Fruit fly (Drosophila melanogaster) whole organism, embryonic: ENCODE results near the gene mgr.

ENCODE experiments used
- Awh ChIP-seq: fragments of 200-800 bp; sonication (Bioruptor generic); IDR thresholded peaks from 2 replicates; pipeline ENCODE4, ENCODE4 v1.3.6; 2022; ENCODE audit warnings: missing biosample characterization, missing genetic modification characterization
- BtbVII ChIP-seq: fragments of 200-800 bp; sonication (Bioruptor generic); optimal IDR thresholded peaks from 3 replicates; lab custom pipeline; 2017; ENCODE audit warnings: missing biosample characterization, mild to moderate bottlenecking, missing genetic modification characterization
- CG11085 ChIP-seq: fragments of 200-800 bp; sonication (Bioruptor generic); IDR thresholded peaks from 2 replicates; pipeline ENCODE4 v1.3.6; 2022; ENCODE audit warnings: missing biosample characterization, missing genetic modification characterization
- CG11456 ChIP-seq: fragments of 200-800 bp; sonication (Bioruptor generic); IDR thresholded peaks from 3 replicates; pipeline ENCODE4 v1.3.6; 2022; ENCODE audit warnings: missing biosample characterization, missing genetic modification characterization
- CG11723 ChIP-seq: fragments of 200-800 bp; sonication (Bioruptor generic); optimal IDR thresholded peaks from 2 replicates; lab custom pipeline; 2017; ENCODE audit warnings: missing biosample characterization, mild to moderate bottlenecking, missing genetic modification characterization
- CG13123 ChIP-seq: fragments of 200-800 bp; sonication (Bioruptor generic); optimal IDR thresholded peaks from 2 replicates; lab custom pipeline; 2016; ENCODE audit warnings: missing biosample characterization, missing genetic modification characterization
- CG13287 ChIP-seq: fragments of 200-800 bp; sonication (Bioruptor generic); IDR thresholded peaks from 2 replicates; pipeline ENCODE4 v1.3.6; 2022; ENCODE audit warnings: missing biosample characterization, missing genetic modification characterization; ENCODE audit not compliant: partially characterized antibody
- CG13775 ChIP-seq: fragments of 200-800 bp; sonication (Bioruptor generic); optimal IDR thresholded peaks from 3 replicates; lab custom pipeline; 2017; ENCODE audit warnings: missing biosample characterization, mild to moderate bottlenecking, missing genetic modification characterization
- CG1529 ChIP-seq: fragments of 200-800 bp; sonication (Bioruptor generic); optimal IDR thresholded peaks from 3 replicates; lab custom pipeline; 2018; ENCODE audit warnings: missing biosample characterization, missing genetic modification characterization
- CG15479 ChIP-seq: fragments of 200-800 bp; sonication (Bioruptor generic); optimal IDR thresholded peaks from 3 replicates; lab custom pipeline; 2019; ENCODE audit warnings: missing biosample characterization, mild to moderate bottlenecking, missing genetic modification characterization, moderate library complexity
- CG1603 ChIP-seq: fragments of 200-800 bp; sonication (Bioruptor generic); optimal IDR thresholded peaks from 2 replicates; lab custom pipeline; 2019; ENCODE audit warnings: missing biosample characterization, mild to moderate bottlenecking, missing genetic modification characterization, moderate library complexity
- CG18262 ChIP-seq: fragments of 200-800 bp; optimal IDR thresholded peaks from 3 replicates; lab custom pipeline; 2019; ENCODE audit warnings: missing biosample characterization, mild to moderate bottlenecking, missing genetic modification characterization, moderate library complexity
- CG34422 ChIP-seq: fragments of 200-800 bp; sonication (Bioruptor generic); IDR thresholded peaks from 3 replicates; pipeline ENCODE4 v1.3.6; 2022; ENCODE audit warnings: missing biosample characterization, missing genetic modification characterization
- CG3995 ChIP-seq: fragments of 200-800 bp; sonication (Bioruptor generic); optimal IDR thresholded peaks from 3 replicates; lab custom pipeline; 2016; ENCODE audit warnings: missing biosample characterization, missing genetic modification characterization
- CG9876 ChIP-seq: fragments of 200-800 bp; sonication (Bioruptor generic); optimal IDR thresholded peaks from 2 replicates; lab custom pipeline; 2016; ENCODE audit warnings: missing biosample characterization, missing genetic modification characterization
- CHES-1-like ChIP-seq: fragments of 200-800 bp; sonication (Bioruptor generic); optimal IDR thresholded peaks from 2 replicates; lab custom pipeline; 2016; ENCODE audit warnings: missing biosample characterization, missing genetic modification characterization
- Dek ChIP-seq: fragments of 200-800 bp; sonication (Bioruptor generic); optimal IDR thresholded peaks from 3 replicates; lab custom pipeline; 2019; ENCODE audit warnings: missing biosample characterization, mild to moderate bottlenecking, missing genetic modification characterization, moderate library complexity
- Dip2 ChIP-seq: fragments of 200-800 bp; sonication (Bioruptor generic); IDR thresholded peaks from 2 replicates; pipeline ENCODE4 v1.3.6; 2022; ENCODE audit warnings: missing biosample characterization, missing genetic modification characterization
- HLHmδ ChIP-seq: fragments of 200-800 bp; sonication (Bioruptor generic); optimal IDR thresholded peaks from 2 replicates; lab custom pipeline; 2018; ENCODE audit warnings: missing biosample characterization, mild to moderate bottlenecking, missing genetic modification characterization, moderate library complexity
- Hand ChIP-seq: fragments of 200-800 bp; sonication (Bioruptor generic); optimal IDR thresholded peaks from 2 replicates; lab custom pipeline; 2017; ENCODE audit warnings: mild to moderate bottlenecking, missing biosample characterization, missing genetic modification reagents, missing genetic modification characterization
- Hr51 ChIP-seq, 2 experiments: fragments of 200-800 bp; sonication (Bioruptor generic); optimal IDR thresholded peaks; 2 replicates in 1 of 2; 3 replicates in 1 of 2; lab custom pipeline; 2016 to 2018; ENCODE audit warnings: missing biosample characterization in 2 of 2, missing genetic modification characterization in 2 of 2, mild to moderate bottlenecking in 1 of 2, moderate library complexity in 1 of 2
- Mrtf ChIP-seq: fragments of 200-800 bp; sonication (Bioruptor generic); IDR thresholded peaks from 3 replicates; pipeline ENCODE4 v1.3.6; 2022; ENCODE audit warnings: missing biosample characterization, missing genetic modification characterization
- Nf-YC ChIP-seq: fragments of 200-800 bp; optimal IDR thresholded peaks from 3 replicates; lab custom pipeline; 2019; ENCODE audit warnings: missing biosample characterization, mild to moderate bottlenecking, missing genetic modification characterization, moderate library complexity
- Oaz ChIP-seq: fragments of 200-800 bp; sonication (Bioruptor generic); IDR thresholded peaks from 2 replicates; pipeline ENCODE4 v1.3.6; 2022; ENCODE audit warnings: missing biosample characterization, missing genetic modification characterization
- Six4 ChIP-seq: fragments of 200-800 bp; sonication (Bioruptor generic); optimal IDR thresholded peaks from 2 replicates; lab custom pipeline; 2016; ENCODE audit warnings: missing biosample characterization, missing genetic modification characterization
- Sox100B ChIP-seq: fragments of 200-800 bp; sonication (Bioruptor generic); optimal IDR thresholded peaks from 3 replicates; lab custom pipeline; 2018; ENCODE audit warnings: missing biosample characterization, mild to moderate bottlenecking, missing genetic modification characterization
- Sry-β ChIP-seq: fragments of 200-800 bp; sonication (Bioruptor generic); optimal IDR thresholded peaks from 2 replicates; lab custom pipeline; 2018; ENCODE audit warnings: missing biosample characterization, mild to moderate bottlenecking, missing genetic modification characterization, moderate library complexity
- Sry-δ ChIP-seq: fragments of 200-800 bp; sonication (Bioruptor generic); optimal IDR thresholded peaks from 2 replicates; lab custom pipeline; 2016; ENCODE audit warnings: missing biosample characterization, missing genetic modification characterization
- Usf ChIP-seq: fragments of 200-800 bp; sonication (Bioruptor generic); optimal IDR thresholded peaks from 2 replicates; lab custom pipeline; 2017; ENCODE audit warnings: missing genotype, missing biosample characterization, missing genetic modification characterization
- Xbp1 ChIP-seq: fragments of 200-800 bp; sonication (Bioruptor generic); optimal IDR thresholded peaks from 3 replicates; lab custom pipeline; 2016; ENCODE audit warnings: missing biosample characterization, mild to moderate bottlenecking, missing genetic modification characterization
- ash1 ChIP-seq: fragments of 200-800 bp; sonication (Bioruptor generic); optimal IDR thresholded peaks from 2 replicates; lab custom pipeline; 2018; ENCODE audit warnings: missing biosample characterization, mild to moderate bottlenecking, missing genetic modification characterization
- chif ChIP-seq, 2 experiments: fragments of 200-800 bp; sonication (Bioruptor generic); optimal IDR thresholded peaks; 3 replicates each; lab custom pipeline; 2016; ENCODE audit warnings: missing biosample characterization in 2 of 2, missing genetic modification characterization in 2 of 2
- dati ChIP-seq: fragments of 200-800 bp; sonication (Bioruptor generic); IDR thresholded peaks from 2 replicates; pipeline ENCODE4 v1.3.6; 2022; ENCODE audit warnings: missing biosample characterization, missing genetic modification characterization
- esg ChIP-seq: fragments of 200-800 bp; sonication (Bioruptor generic); conservative IDR thresholded peaks from 2 replicates; pipeline ENCODE4 v1.3.6; 2022; ENCODE audit warnings: missing biosample characterization, missing genetic modification characterization
- gce ChIP-seq: fragments of 200-800 bp; sonication (Bioruptor generic); IDR thresholded peaks from 3 replicates; pipeline ENCODE4 v1.3.6; 2022; ENCODE audit warnings: missing biosample characterization, missing genetic modification characterization
- gsb ChIP-seq: fragments of 200-800 bp; sonication (Bioruptor generic); IDR thresholded peaks from 2 replicates; pipeline ENCODE4 v1.3.6; 2022; ENCODE audit warnings: missing biosample characterization, missing genetic modification characterization
- nau ChIP-seq: fragments of 200-800 bp; sonication (Bioruptor generic); optimal IDR thresholded peaks from 3 replicates; lab custom pipeline; 2017; ENCODE audit warnings: missing biosample characterization, mild to moderate bottlenecking, missing genetic modification characterization, missing genetic modification reagents
- nmo ChIP-seq: fragments of 200-800 bp; sonication (Bioruptor generic); optimal IDR thresholded peaks from 2 replicates; lab custom pipeline; 2018; ENCODE audit warnings: missing biosample characterization, mild to moderate bottlenecking, missing genetic modification characterization, moderate library complexity
- nom ChIP-seq: fragments of 200-800 bp; sonication (Bioruptor generic); optimal IDR thresholded peaks from 2 replicates; lab custom pipeline; 2017; ENCODE audit warnings: missing biosample characterization, missing genetic modification characterization, mild to moderate bottlenecking, moderate library complexity, missing genetic modification reagents
- p53 ChIP-seq: fragments of 200-800 bp; sonication (Bioruptor generic); optimal IDR thresholded peaks from 2 replicates; lab custom pipeline; 2016; ENCODE audit warnings: missing biosample characterization, missing genetic modification characterization
- pb ChIP-seq: fragments of 200-800 bp; sonication (Bioruptor generic); optimal IDR thresholded peaks from 3 replicates; lab custom pipeline; 2016; ENCODE audit warnings: missing biosample characterization, missing genetic modification characterization
- pho ChIP-seq: fragments of 200-800 bp; sonication (Bioruptor generic); optimal IDR thresholded peaks from 2 replicates; lab custom pipeline; 2016; ENCODE audit warnings: missing biosample characterization, missing genetic modification characterization
- pita ChIP-seq: fragments of 200-800 bp; sonication (Bioruptor generic); optimal IDR thresholded peaks from 2 replicates; lab custom pipeline; 2017; ENCODE audit warnings: missing biosample characterization, mild to moderate bottlenecking, missing genetic modification characterization
- prd ChIP-seq, 3 experiments: fragments of >200 bp in 2 of 3; fragments of 200-800 bp in 1 of 3; sonication (Bioruptor generic) in 1 of 3; optimal IDR thresholded peaks in 2 of 3; IDR thresholded peaks in 1 of 3; 2 replicates in 2 of 3; 3 replicates in 1 of 3; pipeline versions ENCODE4 v1.3.6 to Lab custom; 2017 to 2022; ENCODE audit warnings: missing biosample characterization in 1 of 3, missing genetic modification characterization in 1 of 3
- sens-2 ChIP-seq: fragments of 200-800 bp; sonication (Bioruptor generic); IDR thresholded peaks from 2 replicates; pipeline ENCODE4 v1.3.6; 2022; ENCODE audit warnings: missing biosample characterization, missing genetic modification characterization
- so ChIP-seq: fragments of 200-800 bp; sonication (Bioruptor generic); IDR thresholded peaks from 3 replicates; pipeline ENCODE4 v1.3.6; 2022; ENCODE audit warnings: missing biosample characterization, missing genetic modification characterization
- sr ChIP-seq: fragments of 200-800 bp; sonication (Bioruptor generic); IDR thresholded peaks from 3 replicates; pipeline ENCODE4 v1.3.6; 2022; ENCODE audit warnings: missing biosample characterization, missing genetic modification characterization
- stwl ChIP-seq: fragments of 200-800 bp; sonication (Bioruptor generic); optimal IDR thresholded peaks from 3 replicates; lab custom pipeline; 2018; ENCODE audit warnings: missing biosample characterization, mild to moderate bottlenecking, missing genetic modification characterization, moderate library complexity
- trh ChIP-seq: fragments of 200-800 bp; sonication (Bioruptor generic); optimal IDR thresholded peaks from 2 replicates; lab custom pipeline; 2016; ENCODE audit warnings: missing biosample characterization, missing genetic modification characterization

The mgr gene

DNA sequence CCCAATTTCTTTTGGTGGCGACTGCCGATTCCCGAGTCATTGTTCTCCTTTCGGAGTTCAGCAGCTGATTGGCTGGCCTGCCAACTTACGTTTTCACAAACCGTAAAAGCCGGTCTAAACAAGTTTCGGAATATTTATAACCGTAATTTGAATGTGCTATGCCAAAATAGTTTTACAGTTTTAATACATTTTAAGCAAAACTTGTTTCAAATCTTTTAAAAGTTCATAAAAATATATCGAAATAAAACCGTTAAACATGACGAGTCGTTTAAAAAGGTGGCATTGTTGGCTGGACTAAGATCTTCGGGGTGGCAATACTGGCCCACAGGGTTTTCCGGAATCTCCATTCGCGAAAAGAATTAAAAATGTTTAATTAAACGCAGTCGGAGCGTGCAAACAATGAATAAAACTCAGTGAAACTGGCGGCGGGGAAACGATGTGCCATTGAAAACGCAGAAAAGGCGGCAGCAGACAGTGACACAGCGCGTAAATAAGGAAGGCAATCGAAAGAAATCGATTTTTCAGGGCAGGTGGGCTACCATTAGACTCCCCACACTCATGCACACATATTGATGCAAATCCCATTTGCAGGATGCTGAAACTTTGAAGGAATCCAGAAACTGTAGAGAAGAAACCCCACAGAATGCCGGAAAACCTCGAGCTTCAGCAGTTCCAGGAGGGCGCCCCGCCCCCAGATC is 26.0 kb upstream of the mgr start, which contains the start of the genes Exd2 and CG5281 (continued):
- no peak for TF ChIP-seq ash1 (GFP tag; lab: Kevin White, UChicago)
- TF ChIP-seq CG13775 = peak; percentile 61
- TF ChIP-seq CG1529 (GFP tag; lab: Kevin White, UChicago) = peak; percentile 22
- TF ChIP-seq CG11085 = no peak
- TF ChIP-seq CG18262 (tag; lab: Kevin White, UChicago) = no peak
- TF ChIP-seq Xbp1 (GFP tag; lab: Kevin White, UChicago) = peak; percentile 77
- no peak for TF ChIP-seq CG11456 (GFP tag; lab: Robert Waterston, UW)
- no peak for TF ChIP-seq prd (optimal IDR thresholded peaks at IDR 0.05; lab: Kevin White, UChicago)
- 0 out of 3 replicates have a peak, but pooled peaks have one; percentile 22 for TF ChIP-seq prd (GFP tag; IDR thresholded peaks at IDR 0.05; lab: Robert Waterston, UW)
- TF ChIP-seq BtbVII = no peak
- TF ChIP-seq CG13123 = peak; percentile 53
- TF ChIP-seq Six4 (GFP tag; lab: Kevin White, UChicago) = peak; percentile 69
- TF ChIP-seq so (GFP tag; lab: Robert Waterston, UW) = no peak; the same call in 2 of the 3 replicates
- TF ChIP-seq pita (GFP tag; lab: Kevin White, UChicago) = no peak
- no peak for TF ChIP-seq Dek
- no peak for TF ChIP-seq pb (GFP tag; lab: Kevin White, UChicago)
- no peak for TF ChIP-seq Usf (GFP tag; lab: Kevin White, UChicago)
- TF ChIP-seq CHES-1-like = peak; percentile 45
- TF ChIP-seq stwl (tag; lab: Kevin White, UChicago) = peak; percentile 77
- TF ChIP-seq esg (GFP tag; lab: Robert Waterston, UW) = no peak
- TF ChIP-seq CG13287 = peak; percentile 54; the same call in 1 of the 2 replicates
- no peak for TF ChIP-seq CG3995 (GFP tag; lab: Kevin White, UChicago)
- TF ChIP-seq Nf-YC (tag; lab: Kevin White, UChicago) = peak; percentile 25
- no peak for TF ChIP-seq Hand (GFP tag; lab: Kevin White, UChicago)
- no peak for TF ChIP-seq Sry-β (GFP tag; lab: Kevin White, UChicago)
- peak; percentile 62 to 67 for TF ChIP-seq Hr51 (GFP tag; optimal IDR thresholded peaks at IDR 0.05; lab: Kevin White, UChicago)
- TF ChIP-seq gsb (GFP tag; lab: Robert Waterston, UW) = no peak
- peak; percentile 50 for TF ChIP-seq pho (GFP tag; lab: Kevin White, UChicago)
- no peak for TF ChIP-seq sens-2
- TF ChIP-seq CG1603 (tag; lab: Kevin White, UChicago) = peak; percentile 68
- TF ChIP-seq CG34422 (GFP tag; lab: Robert Waterston, UW) = peak; percentile 55; the same call in 1 of the 3 replicates
- TF ChIP-seq CG15479 (GFP tag; lab: Kevin White, UChicago) = no peak
- TF ChIP-seq CG11723 = no peak
- TF ChIP-seq nom (GFP tag; lab: Kevin White, UChicago) = no peak
- TF ChIP-seq p53 (GFP tag; lab: Kevin White, UChicago) = peak; percentile 26
- TF ChIP-seq nau (GFP tag; lab: Kevin White, UChicago) = no peak
- TF ChIP-seq HLHmδ = no peak
- peak; percentile 21 for TF ChIP-seq CG9876 (GFP tag; lab: Kevin White, UChicago)
- TF ChIP-seq Awh = peak; percentile 34; the same call in 1 of the 2 replicates
- TF ChIP-seq gce (GFP tag; lab: Robert Waterston, UW) = no peak
- peak; percentile 65 for TF ChIP-seq Sry-δ
- peak; percentile 63 for TF ChIP-seq nmo (GFP tag; lab: Kevin White, UChicago)
- no peak for TF ChIP-seq Mrtf (GFP tag; lab: Robert Waterston, UW)
- no peak for TF ChIP-seq trh (GFP tag; lab: Kevin White, UChicago)
- TF ChIP-seq Sox100B (GFP tag; lab: Kevin White, UChicago) = no peak
- no peak for TF ChIP-seq Oaz (GFP tag; lab: Robert Waterston, UW)
- peak; percentile 41 to 59 for TF ChIP-seq chif (GFP tag; optimal IDR thresholded peaks at IDR 0.05; lab: Kevin White, UChicago)
- no peak for TF ChIP-seq dati (GFP tag; lab: Robert Waterston, UW)
- no peak for TF ChIP-seq sr (GFP tag; lab: Robert Waterston, UW)
- TF ChIP-seq Dip2 (GFP tag; lab: Robert Waterston, UW) = no peak
